Worm (Caenorhabditis elegans) whole organism, L4 larva: ENCODE data around the gene F40G9.14.
A peak's percentile ranks its signal among the peaks of the same experiment; 100 is the strongest.

Source experiments
- D1046.2 ChIP-seq: fragments of 200-800 bp; sonication (Bioruptor generic); IDR thresholded peaks from 2 replicates; pipeline ENCODE4 v1.3.6; 2022; ENCODE audit warnings: missing genetic modification characterization, missing compliant biosample characterization
- F26F4.8 ChIP-seq: fragments of 200-800 bp; sonication (Bioruptor generic); conservative IDR thresholded peaks from 2 replicates; pipeline ENCODE4 v1.3.6; 2022; ENCODE audit warnings: missing genetic modification characterization, missing compliant biosample characterization
- F44E2.7 ChIP-seq: fragments of 200-800 bp; sonication (Bioruptor generic); IDR thresholded peaks from 2 replicates; pipeline ENCODE4 v2.1.2; 2022; ENCODE audit warnings: missing genetic modification characterization, missing compliant biosample characterization
- Y5F2A.4 ChIP-seq: fragments of 200-800 bp; sonication (Bioruptor generic); optimal IDR thresholded peaks from 2 replicates; lab custom pipeline; 2018; ENCODE audit warnings: mild to moderate bottlenecking, missing genetic modification characterization, missing compliant biosample characterization
- ZK337.2 ChIP-seq: fragments of 200-800 bp; sonication (Bioruptor generic); IDR thresholded peaks from 2 replicates; pipeline ENCODE4 v1.3.6; 2022; ENCODE audit warnings: missing genetic modification reagents, missing genetic modification characterization, missing compliant biosample characterization
- aha-1 ChIP-seq: fragments of 150-350 bp; peaks from one replicate; lab custom pipeline; 2014; ENCODE audit warnings: missing biosample characterization, missing genetic modification characterization
- arid-1 ChIP-seq: fragments of 200-800 bp; sonication (Bioruptor generic); conservative IDR thresholded peaks from 2 replicates; pipeline ENCODE4 v1.3.6; 2022; ENCODE audit warnings: missing genetic modification reagents, missing genetic modification characterization, missing compliant biosample characterization
- attf-4 ChIP-seq: sonication (generic microtip); optimal IDR thresholded peaks from 3 replicates; lab custom pipeline; 2017; ENCODE audit warnings: missing biosample characterization, missing genetic modification characterization
- ceh-20 ChIP-seq: fragments of 200-800 bp; sonication (Bioruptor generic); IDR thresholded peaks from 2 replicates; pipeline ENCODE4 v1.3.6; 2022; ENCODE audit warnings: missing genetic modification reagents, missing genetic modification characterization, missing compliant biosample characterization
- ceh-28 ChIP-seq: fragments of 150-350 bp; optimal IDR thresholded peaks from 2 replicates; lab custom pipeline; 2014; ENCODE audit warnings: missing biosample characterization, missing genetic modification reagents, missing genetic modification characterization
- ces-1 ChIP-seq: fragments of 150-350 bp; sonication (generic microtip); optimal IDR thresholded peaks from 4 replicates; lab custom pipeline; 2014; ENCODE audit warnings: missing biosample characterization, missing genetic modification reagents, missing genetic modification characterization
- daf-12 ChIP-seq: fragments of 150-350 bp; optimal IDR thresholded peaks from 2 replicates; lab custom pipeline; 2014; ENCODE audit warnings: missing biosample characterization, missing genetic modification reagents, missing genetic modification characterization
- daf-19 ChIP-seq: fragments of 200-800 bp; sonication (Bioruptor generic); conservative IDR thresholded peaks from 2 replicates; pipeline ENCODE4 v1.3.6; 2022; ENCODE audit warnings: missing genetic modification characterization, missing compliant biosample characterization
- daf-8 ChIP-seq: fragments of 200-800 bp; sonication (Bioruptor generic); IDR thresholded peaks from 2 replicates; pipeline ENCODE4 v1.3.6; 2022; ENCODE audit warnings: missing genetic modification characterization, missing compliant biosample characterization
- dmd-6 ChIP-seq: fragments of 200-800 bp; sonication (Bioruptor generic); IDR thresholded peaks from 2 replicates; pipeline ENCODE4 v1.3.6; 2022; ENCODE audit warnings: missing genetic modification reagents, missing genetic modification characterization, missing compliant biosample characterization
- dmd-8 ChIP-seq: fragments of 200-800 bp; sonication (Bioruptor generic); IDR thresholded peaks from 2 replicates; pipeline ENCODE4 v1.3.6; 2022; ENCODE audit warnings: missing genetic modification characterization, missing compliant biosample characterization
- egl-43 ChIP-seq: fragments of 200-800 bp; sonication (Bioruptor generic); IDR thresholded peaks from 2 replicates; pipeline ENCODE4 v1.3.6; 2022; ENCODE audit warnings: missing genetic modification reagents, missing genetic modification characterization, missing compliant biosample characterization
- hlh-30 ChIP-seq: sonication (generic microtip); optimal IDR thresholded peaks from 2 replicates; lab custom pipeline; 2017; ENCODE audit warnings: antibody characterized with exemption, mild to moderate bottlenecking, missing genetic modification characterization, missing compliant biosample characterization; ENCODE audit not compliant: insufficient read depth
- hmg-1.1 ChIP-seq: fragments of 200-800 bp; sonication (Bioruptor generic); IDR thresholded peaks from 2 replicates; pipeline ENCODE4 v1.3.6; 2022; ENCODE audit warnings: missing genetic modification reagents, missing genetic modification characterization, missing compliant biosample characterization
- lin-1 ChIP-seq: fragments of 200-800 bp; sonication (Bioruptor generic); IDR thresholded peaks from 2 replicates; pipeline ENCODE4 v1.3.6; 2022; ENCODE audit warnings: missing genetic modification reagents, missing genetic modification characterization, missing compliant biosample characterization
- lin-38 ChIP-seq: fragments of 200-800 bp; sonication (Bioruptor generic); IDR thresholded peaks from 2 replicates; pipeline ENCODE4 v1.3.6; 2022; ENCODE audit warnings: missing genetic modification reagents, missing genetic modification characterization, missing compliant biosample characterization
- lin-39 ChIP-seq: fragments of 150-350 bp; optimal IDR thresholded peaks from 2 replicates; lab custom pipeline; 2014; ENCODE audit warnings: missing biosample characterization, missing genetic modification reagents, missing genetic modification characterization
- lsy-2 ChIP-seq, 2 experiments: fragments of 150-350 bp in 1 of 2; sonication (generic microtip) in 1 of 2; optimal IDR thresholded peaks; 2 replicates each; lab custom pipeline; 2014 to 2017; ENCODE audit warnings: missing biosample characterization in 2 of 2, missing genetic modification characterization in 2 of 2
- madf-9 ChIP-seq: fragments of 200-800 bp; sonication (Bioruptor generic); conservative IDR thresholded peaks from 2 replicates; pipeline ENCODE4 v1.3.6; 2022; ENCODE audit warnings: missing genetic modification reagents, missing genetic modification characterization, missing compliant biosample characterization
- mxl-2 ChIP-seq: fragments of 200-800 bp; sonication (Bioruptor generic); conservative IDR thresholded peaks from 2 replicates; pipeline ENCODE4 v1.3.6; 2022; ENCODE audit warnings: missing genetic modification reagents, missing genetic modification characterization, missing compliant biosample characterization
- nhr-10 ChIP-seq: fragments of 150-350 bp; optimal IDR thresholded peaks from 2 replicates; lab custom pipeline; 2014; ENCODE audit warnings: missing biosample characterization, missing genetic modification characterization
- nhr-25 ChIP-seq: sonication (generic microtip); optimal IDR thresholded peaks from 2 replicates; lab custom pipeline; 2017; ENCODE audit warnings: missing genetic modification characterization, mild to moderate bottlenecking, missing compliant biosample characterization, antibody characterized with exemption, moderate library complexity, borderline replicate concordance; ENCODE audit not compliant: insufficient read depth
- nhr-28 ChIP-seq: fragments of 150-350 bp; optimal IDR thresholded peaks from 2 replicates; lab custom pipeline; 2014; ENCODE audit warnings: missing biosample characterization, missing genetic modification characterization
- nhr-48 ChIP-seq: sonication (generic microtip); optimal IDR thresholded peaks from 2 replicates; lab custom pipeline; 2016; ENCODE audit warnings: mild to moderate bottlenecking, missing genetic modification characterization, missing compliant biosample characterization
- nhr-6 ChIP-seq: fragments of 150-350 bp; optimal IDR thresholded peaks from 2 replicates; lab custom pipeline; 2014; ENCODE audit warnings: missing biosample characterization, missing genetic modification characterization
- pha-4 ChIP-seq, 2 experiments: fragments of 150-350 bp in 1 of 2; fragments of 200-800 bp in 1 of 2; sonication (Bioruptor generic) in 1 of 2; IDR thresholded peaks in 1 of 2; optimal IDR thresholded peaks in 1 of 2; 2 replicates each; pipeline versions ENCODE4 v1.3.6 to Lab custom; 2014 to 2022; ENCODE audit warnings: missing genetic modification characterization in 2 of 2, missing genetic modification reagents in 2 of 2, missing biosample characterization in 1 of 2, missing compliant biosample characterization in 1 of 2
- saeg-2 ChIP-seq: fragments of 200-800 bp; sonication (Bioruptor generic); IDR thresholded peaks from 2 replicates; pipeline ENCODE4 v1.3.6; 2022; ENCODE audit warnings: missing genetic modification reagents, missing genetic modification characterization, missing compliant biosample characterization
- set-16 ChIP-seq: fragments of 200-800 bp; sonication (Bioruptor generic); IDR thresholded peaks from 2 replicates; pipeline ENCODE4 v1.3.6; 2022; ENCODE audit warnings: missing genetic modification reagents, missing genetic modification characterization, missing compliant biosample characterization
- skn-1 ChIP-seq: fragments of 150-350 bp; optimal IDR thresholded peaks from 2 replicates; lab custom pipeline; 2014; ENCODE audit warnings: missing biosample characterization, missing genetic modification characterization
- unc-39 ChIP-seq: sonication (generic microtip); optimal IDR thresholded peaks from 2 replicates; lab custom pipeline; 2017; ENCODE audit warnings: missing biosample characterization, missing genetic modification characterization
- unc-62 ChIP-seq, 3 experiments: fragments of 150-350 bp in 1 of 3; sonication (generic microtip); optimal IDR thresholded peaks in 2 of 3; peaks in 1 of 3; 1 replicate in 1 of 3; 2 replicates in 2 of 3; lab custom pipeline; 2014 to 2017; ENCODE audit warnings: missing biosample characterization in 3 of 3, missing genetic modification characterization in 3 of 3, missing genetic modification reagents in 3 of 3, missing genotype in 1 of 3
- zfp-2 ChIP-seq: sonication (generic microtip); optimal IDR thresholded peaks from 2 replicates; lab custom pipeline; 2016; ENCODE audit warnings: mild to moderate bottlenecking, missing genetic modification characterization, missing compliant biosample characterization
- zip-11 ChIP-seq: fragments of 200-800 bp; sonication (Bioruptor generic); IDR thresholded peaks from 2 replicates; pipeline ENCODE4 v1.3.6; 2022; ENCODE audit warnings: missing genetic modification characterization, missing compliant biosample characterization
- zip-2 ChIP-seq: fragments of 150-350 bp; optimal IDR thresholded peaks from 2 replicates; lab custom pipeline; 2014; ENCODE audit warnings: missing biosample characterization, missing genetic modification characterization

F40G9.14 gene

ce11 chrIII:169478-169877 lies 8.1 kb downstream of the F40G9.14 start, which contains the start of gene F40G9.18:
TSS of gene F40G9.18 (minus strand) at chrIII:169578.
- TF ChIP-seq ZK337.2 (no peak), unc-62 (GFP tag; optimal IDR thresholded peaks at IDR 0.05 in 1 of 2; lab: Kevin White, UChicago) (peak in 1 of 2 experiments; percentile 87), unc-62 (tag; optimal IDR thresholded peaks at IDR 0.05; lab: Kevin White, UChicago) (no peak)

ce11 chrIII:168376-168775 lies 9.2 kb downstream of the F40G9.14 start:
- peak; percentile 88 for TF ChIP-seq set-16 (GFP tag; lab: Robert Waterston, UW)

DNA sequence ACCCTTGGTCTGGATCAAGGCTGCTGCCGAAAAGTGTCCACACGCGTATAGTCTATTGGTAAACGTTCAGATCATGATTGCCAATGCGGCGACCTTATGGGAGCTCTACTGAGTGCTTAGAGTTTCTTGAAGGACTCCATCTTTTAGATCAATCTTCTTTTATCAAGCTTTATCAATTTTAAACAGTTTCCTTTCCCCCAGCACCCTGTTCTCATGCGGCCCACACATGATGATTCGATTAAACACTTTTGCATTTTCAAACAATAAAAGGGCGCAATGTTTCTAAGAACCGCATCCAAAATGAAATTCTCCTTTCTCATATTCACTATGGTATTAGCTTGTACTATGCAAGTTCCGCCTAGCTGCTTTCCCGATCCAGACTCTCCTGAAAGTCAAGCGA lies 12.2 kb downstream of the F40G9.14 start, which contains the start of gene F40G9.7:
Gene F40G9.7 (plus strand): TSS at position 301 of the 400 bp plus-strand sequence.
- TF ChIP-seq aha-1 (peak; percentile 85), ceh-20 (GFP tag; lab: Robert Waterston, UW) (no peak), dmd-6 (GFP tag; lab: Robert Waterston, UW) (no peak)
- TF ChIP-seq, all 104 proteins: peak for 1

DNA sequence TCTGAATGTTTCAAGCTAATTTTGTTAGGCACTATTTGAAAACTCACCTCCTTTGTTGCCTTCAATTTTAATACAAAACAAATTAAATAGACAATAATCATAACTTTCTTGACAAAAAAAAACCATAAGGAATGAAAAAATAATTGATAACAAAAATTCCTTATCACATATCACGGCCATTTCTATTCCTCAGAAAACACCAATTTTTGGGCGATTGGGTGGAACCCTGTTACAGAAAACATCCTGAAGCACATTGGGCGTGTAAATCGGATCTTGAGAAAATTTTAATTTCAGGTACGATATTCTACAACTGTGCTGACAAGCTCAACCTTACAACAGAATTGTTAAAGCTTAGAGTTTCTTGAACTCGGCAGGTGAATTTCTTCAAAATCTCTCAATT lies 12.8 kb downstream of the F40G9.14 start, which contains the start of gene F40G9.8:
Gene F40G9.8 (minus strand): TSS at position 101 of the 400 bp plus-strand sequence.
- TF ChIP-seq ces-1 (GFP tag; lab: Kevin White, UChicago) (no peak), mxl-2 (no peak), hmg-1.1 (GFP tag; lab: Robert Waterston, UW) (no peak), F44E2.7 (GFP tag; lab: Robert Waterston, UW) (no peak), zfp-2 (no peak), nhr-28 (tag; lab: Kevin White, UChicago) (no peak), ceh-20 (GFP tag; lab: Robert Waterston, UW) (no peak), lin-38 (GFP tag; lab: Robert Waterston, UW) (no peak), set-16 (GFP tag; lab: Robert Waterston, UW) (no peak), arid-1 (GFP tag; lab: Robert Waterston, UW) (no peak), nhr-25 (tag; lab: Kevin White, UChicago) (no peak), saeg-2 (GFP tag; lab: Robert Waterston, UW) (no peak), hlh-30 (tag; lab: Kevin White, UChicago) (no peak)

- TF ChIP-seq nhr-10 (tag; lab: Kevin White, UChicago), result no peak
- TF ChIP-seq lin-39 (tag; lab: Kevin White, UChicago), result no peak
- peak; percentile 95 for TF ChIP-seq aha-1
- TF ChIP-seq set-16 (GFP tag; lab: Robert Waterston, UW), result peak; percentile 26; the same call in 1 of the 2 replicates
- peak; percentile 40; the same call in 1 of the 2 replicates for TF ChIP-seq egl-43 (GFP tag; lab: Robert Waterston, UW)
- TF ChIP-seq zip-11 (GFP tag; lab: Robert Waterston, UW), result no peak
- TF ChIP-seq mxl-2, result no peak
- no peak for TF ChIP-seq hlh-30 (tag; lab: Kevin White, UChicago)
- TF ChIP-seq attf-4, result no peak
- TF ChIP-seq daf-19 (GFP tag; lab: Robert Waterston, UW), result no peak
- no peak for TF ChIP-seq dmd-6 (GFP tag; lab: Robert Waterston, UW)
- no peak for TF ChIP-seq D1046.2
- no peak for TF ChIP-seq Y5F2A.4 (GFP tag; lab: Kevin White, UChicago)
- peak; percentile 10; the same call in 1 of the 2 replicates for TF ChIP-seq dmd-8
- TF ChIP-seq lin-1, result no peak
- no peak for TF ChIP-seq nhr-48 (tag; lab: Kevin White, UChicago)
- TF ChIP-seq zfp-2, result no peak
- no peak for TF ChIP-seq ceh-28 (tag; lab: Kevin White, UChicago)
- TF ChIP-seq daf-8 (GFP tag; lab: Robert Waterston, UW), result 0 out of 2 replicates have a peak, but pooled peaks have one; percentile 9
- no peak for TF ChIP-seq hmg-1.1 (GFP tag; lab: Robert Waterston, UW)
- no peak for TF ChIP-seq F26F4.8
- TF ChIP-seq skn-1 (tag; lab: Kevin White, UChicago), result no peak
- no peak for TF ChIP-seq madf-9 (GFP tag; lab: Robert Waterston, UW)
- TF ChIP-seq saeg-2 (GFP tag; lab: Robert Waterston, UW), result no peak
- TF ChIP-seq nhr-6, result no peak
- no peak for TF ChIP-seq zip-2
- TF ChIP-seq unc-62 (GFP tag; optimal IDR thresholded peaks at IDR 0.05 in 1 of 2; lab: Kevin White, UChicago), result peak in 1 of 2 experiments; percentile 75
- no peak for TF ChIP-seq unc-62 (tag; optimal IDR thresholded peaks at IDR 0.05; lab: Kevin White, UChicago)
- TF ChIP-seq pha-4 (GFP tag; IDR thresholded peaks at IDR 0.05; lab: Robert Waterston, UW), result no peak
- TF ChIP-seq pha-4 (tag; optimal IDR thresholded peaks at IDR 0.05; lab: Kevin White, UChicago), result no peak
- TF ChIP-seq daf-12, result no peak
- TF ChIP-seq lsy-2 (tag; optimal IDR thresholded peaks at IDR 0.05; lab: Kevin White, UChicago), result no peak
- no peak for TF ChIP-seq ceh-20 (GFP tag; lab: Robert Waterston, UW)
- no peak for TF ChIP-seq unc-39
These were observed 17.9 kb downstream of the F40G9.14 start for ce11 chrIII:159665-160064.
